Worm (Caenorhabditis elegans) whole organism, L1 larva: ENCODE data around the gene elt-4.

Experiments used
- elt-3 ChIP-seq, 6 experiments: fragments of 150-350 bp in 1 of 6; sonication (generic microtip); optimal IDR thresholded peaks; 2 replicates each; lab custom pipeline; 2017 to 2018; ENCODE audit warnings: missing biosample characterization in 6 of 6, missing genetic modification characterization in 6 of 6, inconsistent platforms in 1 of 6
- hlh-17 ChIP-seq: fragments of 200-800 bp; sonication (Bioruptor generic); optimal IDR thresholded peaks from 2 replicates; lab custom pipeline; 2018; ENCODE audit warnings: missing genetic modification characterization, mild to moderate bottlenecking, missing compliant biosample characterization, moderate library complexity, borderline replicate concordance
- mef-2 ChIP-seq: fragments of 150-350 bp; optimal IDR thresholded peaks from 2 replicates; lab custom pipeline; 2014; ENCODE audit warnings: missing biosample characterization, missing genetic modification characterization
- zag-1 ChIP-seq: fragments of 150-350 bp; optimal IDR thresholded peaks from 2 replicates; lab custom pipeline; 2014; ENCODE audit warnings: missing biosample characterization, missing genetic modification characterization

DNA sequence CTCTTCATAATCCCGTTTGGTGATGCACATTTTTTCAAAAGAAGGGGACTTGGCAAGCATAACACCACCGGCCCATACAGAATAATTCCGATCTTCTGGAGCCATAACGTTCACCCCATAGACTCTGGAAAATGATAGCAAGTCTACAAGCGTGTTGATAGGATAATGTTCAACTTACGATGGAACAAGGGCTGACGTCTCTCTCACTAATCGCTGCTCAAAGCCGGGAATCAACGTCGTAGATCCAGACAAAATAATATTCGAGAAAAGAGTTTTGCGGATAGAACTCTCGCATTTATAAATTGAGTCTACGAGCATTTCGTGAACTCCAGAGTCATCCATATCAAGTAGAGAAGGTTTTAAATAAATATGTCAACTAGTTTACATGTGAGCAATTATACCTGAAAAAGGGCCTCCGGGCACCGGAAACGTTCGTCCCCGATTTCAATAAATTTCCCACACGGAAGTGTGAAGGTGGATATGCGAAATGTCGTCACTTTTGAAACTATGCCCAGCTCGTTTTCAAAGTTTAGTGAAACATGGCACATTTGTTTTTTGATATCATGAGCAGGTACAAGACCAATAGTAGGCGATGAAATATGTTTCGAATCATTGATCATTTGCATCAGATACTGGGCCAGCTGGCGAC is 16.7 kb downstream of the elt-4 start:
- TF ChIP-seq mef-2 (tag; lab: Kevin White, UChicago) (no peak), hlh-17 (GFP tag; lab: Kevin White, UChicago) (no peak), elt-3 (tag; optimal IDR thresholded peaks at IDR 0.05; lab: Kevin White, UChicago) (no peak), zag-1 (tag; lab: Kevin White, UChicago) (no peak)
